Worm (Caenorhabditis elegans) whole organism, late embryonic: ENCODE results near the gene F58E2.2.
A peak's percentile ranks its signal among the peaks of the same experiment; 100 is the strongest.

Experiments used
- C08G9.2 ChIP-seq: sonication (generic microtip); optimal IDR thresholded peaks from 2 replicates; lab custom pipeline; 2016; ENCODE audit warnings: mild to moderate bottlenecking, missing genetic modification characterization, moderate library complexity, missing compliant biosample characterization
- F13H6.1 ChIP-seq: sonication (generic microtip); optimal IDR thresholded peaks from 2 replicates; lab custom pipeline; 2016; ENCODE audit warnings: missing genetic modification characterization, missing compliant biosample characterization
- K02D7.2 ChIP-seq: sonication (generic microtip); optimal IDR thresholded peaks from 2 replicates; lab custom pipeline; 2017; ENCODE audit warnings: mild to moderate bottlenecking, missing genetic modification characterization, missing compliant biosample characterization
- K09A11.1 ChIP-seq: sonication (generic microtip); optimal IDR thresholded peaks from 2 replicates; lab custom pipeline; 2017; ENCODE audit warnings: antibody characterized with exemption, mild to moderate bottlenecking, missing genetic modification characterization, missing compliant biosample characterization; ENCODE audit not compliant: insufficient read depth
- T23F11.4 ChIP-seq: fragments of 200-800 bp; sonication (Bioruptor generic); optimal IDR thresholded peaks from 2 replicates; lab custom pipeline; 2018; ENCODE audit warnings: mild to moderate bottlenecking, missing genetic modification characterization, missing compliant biosample characterization
- Y22D7AL.16 ChIP-seq: sonication (generic microtip); optimal IDR thresholded peaks from 2 replicates; lab custom pipeline; 2016; ENCODE audit warnings: missing genetic modification characterization, missing compliant biosample characterization
- ahr-1 ChIP-seq: sonication (generic microtip); optimal IDR thresholded peaks from 2 replicates; lab custom pipeline; 2016; ENCODE audit warnings: missing genetic modification characterization, missing compliant biosample characterization
- ama-1 ChIP-seq: fragments of 150-350 bp; optimal IDR thresholded peaks from 2 replicates; lab custom pipeline; 2014
- ceh-18 ChIP-seq: sonication (generic microtip); optimal IDR thresholded peaks from 2 replicates; lab custom pipeline; 2016; ENCODE audit warnings: missing genetic modification characterization, missing compliant biosample characterization
- ceh-22 ChIP-seq: sonication (generic microtip); optimal IDR thresholded peaks from 2 replicates; lab custom pipeline; 2017; ENCODE audit warnings: missing biosample characterization, missing genetic modification characterization
- ceh-45 ChIP-seq: fragments of 200-800 bp; sonication (Bioruptor generic); IDR thresholded peaks from 2 replicates; pipeline ENCODE4 v1.3.6; 2022; ENCODE audit warnings: missing genetic modification reagents, missing genetic modification characterization, missing compliant biosample characterization
- ceh-48 ChIP-seq: sonication (generic microtip); optimal IDR thresholded peaks from 2 replicates; lab custom pipeline; 2016; ENCODE audit warnings: missing genetic modification characterization, inconsistent platforms, missing compliant biosample characterization
- ceh-6 ChIP-seq: fragments of 200-800 bp; sonication (Bioruptor generic); optimal IDR thresholded peaks from 2 replicates; lab custom pipeline; 2018; ENCODE audit warnings: mild to moderate bottlenecking, missing genetic modification characterization, missing compliant biosample characterization
- ceh-9 ChIP-seq: sonication (generic microtip); optimal IDR thresholded peaks from 2 replicates; lab custom pipeline; 2016; ENCODE audit warnings: mild to moderate bottlenecking, missing genetic modification characterization, inconsistent platforms, missing compliant biosample characterization
- dve-1 ChIP-seq: sonication (generic microtip); optimal IDR thresholded peaks from 2 replicates; lab custom pipeline; 2017; ENCODE audit warnings: antibody characterized with exemption, mild to moderate bottlenecking, missing genetic modification characterization, missing compliant biosample characterization
- elt-2 ChIP-seq: sonication (generic microtip); optimal IDR thresholded peaks from 2 replicates; lab custom pipeline; 2016; ENCODE audit warnings: missing genetic modification reagents, missing genetic modification characterization, missing compliant biosample characterization
- ets-4 ChIP-seq: sonication (generic microtip); optimal IDR thresholded peaks from 2 replicates; lab custom pipeline; 2016; ENCODE audit warnings: missing genetic modification characterization, missing compliant biosample characterization
- eyg-1 ChIP-seq: sonication (generic microtip); optimal IDR thresholded peaks from 2 replicates; lab custom pipeline; 2016; ENCODE audit warnings: missing genotype, missing genetic modification characterization, missing compliant biosample characterization
- fax-1 ChIP-seq: sonication (generic microtip); optimal IDR thresholded peaks from 2 replicates; lab custom pipeline; 2016; ENCODE audit warnings: missing genotype, missing genetic modification characterization, missing compliant biosample characterization
- fkh-6 ChIP-seq: sonication (generic microtip); optimal IDR thresholded peaks from 2 replicates; lab custom pipeline; 2016; ENCODE audit warnings: missing genetic modification characterization, missing compliant biosample characterization
- gmeb-2 ChIP-seq: sonication (generic microtip); optimal IDR thresholded peaks from 2 replicates; lab custom pipeline; 2016; ENCODE audit warnings: missing genetic modification characterization, inconsistent platforms, missing compliant biosample characterization
- hlh-13 ChIP-seq: fragments of 200-800 bp; sonication (Bioruptor generic); optimal IDR thresholded peaks from 2 replicates; lab custom pipeline; 2018; ENCODE audit warnings: mild to moderate bottlenecking, missing genetic modification characterization, missing compliant biosample characterization
- hlh-15 ChIP-seq: sonication (generic microtip); optimal IDR thresholded peaks from 2 replicates; lab custom pipeline; 2016; ENCODE audit warnings: missing genetic modification characterization, missing compliant biosample characterization
- lim-6 ChIP-seq: sonication (generic microtip); optimal IDR thresholded peaks from 2 replicates; lab custom pipeline; 2016; ENCODE audit warnings: missing genetic modification characterization, missing compliant biosample characterization
- lin-11 ChIP-seq: fragments of 200-800 bp; sonication (Bioruptor generic); optimal IDR thresholded peaks from 2 replicates; lab custom pipeline; 2018; ENCODE audit warnings: mild to moderate bottlenecking, missing genetic modification characterization, missing compliant biosample characterization
- madf-2 ChIP-seq: sonication (generic microtip); optimal IDR thresholded peaks from 2 replicates; lab custom pipeline; 2017; ENCODE audit warnings: missing genetic modification characterization, missing compliant biosample characterization
- mec-3 ChIP-seq: sonication (generic microtip); optimal IDR thresholded peaks from 2 replicates; lab custom pipeline; 2016; ENCODE audit warnings: borderline replicate concordance, missing genetic modification characterization, missing compliant biosample characterization
- nfya-1 ChIP-seq: sonication (generic microtip); optimal IDR thresholded peaks from 2 replicates; lab custom pipeline; 2017; ENCODE audit warnings: missing genetic modification characterization, mild to moderate bottlenecking, missing compliant biosample characterization, antibody characterized with exemption, moderate library complexity
- npax-4 ChIP-seq: sonication (generic microtip); optimal IDR thresholded peaks from 2 replicates; lab custom pipeline; 2016; ENCODE audit warnings: missing genetic modification characterization, missing compliant biosample characterization
- pag-3 ChIP-seq: sonication (generic microtip); optimal IDR thresholded peaks from 2 replicates; lab custom pipeline; 2016; ENCODE audit warnings: missing compliant biosample characterization, missing genetic modification characterization, borderline replicate concordance
- ref-2 ChIP-seq: sonication (generic microtip); optimal IDR thresholded peaks from 2 replicates; lab custom pipeline; 2016; ENCODE audit warnings: missing genetic modification characterization, missing compliant biosample characterization
- rnt-1 ChIP-seq: sonication (generic microtip); optimal IDR thresholded peaks from 2 replicates; lab custom pipeline; 2016; ENCODE audit warnings: missing genetic modification characterization, missing compliant biosample characterization
- sox-2 ChIP-seq: fragments of 200-800 bp; sonication (Bioruptor generic); IDR thresholded peaks from 2 replicates; pipeline ENCODE4 v1.3.6; 2022; ENCODE audit warnings: missing genetic modification reagents, missing genetic modification characterization, missing compliant biosample characterization
- sox-4 ChIP-seq: sonication (generic microtip); optimal IDR thresholded peaks from 2 replicates; lab custom pipeline; 2017; ENCODE audit warnings: mild to moderate bottlenecking, missing genetic modification characterization, inconsistent platforms, missing compliant biosample characterization
- syd-9 ChIP-seq: sonication (generic microtip); optimal IDR thresholded peaks from 2 replicates; lab custom pipeline; 2016; ENCODE audit warnings: mild to moderate bottlenecking, missing genetic modification characterization, moderate library complexity, missing compliant biosample characterization
- tbx-2 ChIP-seq: sonication (generic microtip); optimal IDR thresholded peaks from 2 replicates; lab custom pipeline; 2016; ENCODE audit warnings: missing genetic modification characterization, missing compliant biosample characterization
- tbx-7 ChIP-seq: sonication (generic microtip); optimal IDR thresholded peaks from 2 replicates; lab custom pipeline; 2016; ENCODE audit warnings: missing genotype, missing genetic modification characterization, missing compliant biosample characterization
- unc-3 ChIP-seq, 2 experiments: fragments of 200-800 bp in 1 of 2; sonication (Bioruptor generic) in 1 of 2; sonication (generic microtip) in 1 of 2; conservative IDR thresholded peaks in 1 of 2; optimal IDR thresholded peaks in 1 of 2; 2 replicates each; pipeline versions ENCODE4 v1.3.6 to Lab custom; 2016 to 2022; ENCODE audit warnings: missing compliant biosample characterization in 2 of 2, missing genetic modification characterization in 2 of 2, missing genetic modification reagents in 1 of 2
- unc-42 ChIP-seq: sonication (generic microtip); optimal IDR thresholded peaks from 2 replicates; lab custom pipeline; 2016; ENCODE audit warnings: missing genotype, missing genetic modification characterization, missing compliant biosample characterization
- unc-55 ChIP-seq: sonication (generic microtip); optimal IDR thresholded peaks from 2 replicates; lab custom pipeline; 2017; ENCODE audit warnings: missing biosample characterization, missing genetic modification reagents, missing genetic modification characterization
- unc-86 ChIP-seq: sonication (generic microtip); optimal IDR thresholded peaks from 2 replicates; lab custom pipeline; 2016; ENCODE audit warnings: missing genetic modification characterization, missing compliant biosample characterization

The F58E2.2 gene

DNA sequence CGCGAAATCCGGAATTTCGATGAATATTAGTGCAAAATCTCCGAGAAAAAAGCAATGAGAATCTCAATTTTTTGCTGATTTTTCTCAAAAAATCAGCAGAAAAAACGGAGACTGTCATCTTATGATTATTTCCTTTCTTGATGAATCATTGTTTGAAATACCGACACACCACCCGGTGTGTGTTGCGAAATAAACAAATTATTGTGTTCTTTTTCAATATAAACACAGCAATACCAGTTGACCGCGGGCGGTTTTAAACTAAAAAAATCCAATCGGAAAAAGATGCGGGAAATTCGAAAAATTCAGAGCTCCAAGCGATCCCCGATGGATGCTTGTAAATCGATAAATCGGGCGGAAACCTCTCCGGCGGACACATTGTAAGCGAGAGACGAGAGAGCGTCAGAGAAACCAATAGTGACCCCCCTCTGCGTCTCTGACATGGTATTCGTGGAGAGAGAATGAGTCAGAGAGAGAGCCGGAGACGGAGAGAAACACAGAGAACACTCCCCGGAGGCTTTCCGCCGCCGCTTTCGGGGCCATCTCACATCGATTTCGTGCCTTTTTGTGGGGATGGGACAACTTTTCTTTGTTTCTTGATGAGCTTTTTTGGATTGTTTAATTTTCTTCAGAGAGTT, 45.7 kb downstream of the F58E2.2 start (continued):
- TF ChIP-seq tbx-2 (tag; lab: Kevin White, UChicago) (peak; percentile 33), rnt-1 (tag; lab: Kevin White, UChicago) (no peak), nfya-1 (tag; lab: Kevin White, UChicago) (peak; percentile 79), unc-86 (no peak), Y22D7AL.16 (tag; lab: Kevin White, UChicago) (no peak), K02D7.2 (no peak), fkh-6 (no peak), npax-4 (tag; lab: Kevin White, UChicago) (no peak), sox-2 (GFP tag; lab: Robert Waterston, UW) (no peak), ceh-9 (tag; lab: Kevin White, UChicago) (no peak), sox-4 (tag; lab: Kevin White, UChicago) (no peak), unc-55 (GFP tag; lab: Kevin White, UChicago) (peak; percentile 87), ahr-1 (tag; lab: Kevin White, UChicago) (no peak), elt-2 (tag; lab: Kevin White, UChicago) (peak; percentile 0), ama-1 (lab: Kevin White, UChicago) (no peak), hlh-15 (no peak), T23F11.4 (GFP tag; lab: Kevin White, UChicago) (no peak), lin-11 (no peak), C08G9.2 (no peak), unc-42 (tag; lab: Kevin White, UChicago) (peak; percentile 14), tbx-7 (tag; lab: Kevin White, UChicago) (no peak), ref-2 (tag; lab: Kevin White, UChicago) (peak; percentile 33), ceh-18 (tag; lab: Kevin White, UChicago) (peak; percentile 23)

DNA sequence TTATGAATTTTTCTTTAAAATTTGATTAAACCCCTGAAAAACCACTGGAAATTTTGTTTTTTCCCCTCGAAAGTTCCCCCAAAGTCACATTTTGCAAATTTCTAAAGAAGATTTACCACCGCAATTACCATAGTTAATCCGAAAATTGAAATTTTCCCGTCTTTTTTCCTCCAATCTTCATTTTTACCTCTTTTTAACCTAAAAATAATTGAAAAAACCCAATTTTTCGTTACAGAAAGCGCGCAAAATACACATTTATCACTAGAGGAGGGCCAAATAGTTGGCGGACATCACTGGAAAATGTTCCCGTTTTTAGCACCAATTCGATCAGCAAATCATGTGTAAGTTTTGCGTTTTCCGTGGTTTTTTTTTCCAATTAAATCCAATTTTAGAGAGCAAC, 46.7 kb downstream of the F58E2.2 start, which contains the start of gene unc-33:
TSS of gene unc-33 (plus strand) at position 301 of the 400 bp plus-strand sequence.
- TF ChIP-seq K09A11.1 (tag; lab: Kevin White, UChicago) (no peak), lim-6 (tag; lab: Kevin White, UChicago) (no peak), pag-3 (tag; lab: Kevin White, UChicago) (no peak), dve-1 (tag; lab: Kevin White, UChicago) (no peak), gmeb-2 (tag; lab: Kevin White, UChicago) (no peak), F13H6.1 (tag; lab: Kevin White, UChicago) (no peak), ceh-48 (tag; lab: Kevin White, UChicago) (no peak), sox-4 (tag; lab: Kevin White, UChicago) (no peak), ahr-1 (tag; lab: Kevin White, UChicago) (no peak), mec-3 (tag; lab: Kevin White, UChicago) (no peak)

DNA sequence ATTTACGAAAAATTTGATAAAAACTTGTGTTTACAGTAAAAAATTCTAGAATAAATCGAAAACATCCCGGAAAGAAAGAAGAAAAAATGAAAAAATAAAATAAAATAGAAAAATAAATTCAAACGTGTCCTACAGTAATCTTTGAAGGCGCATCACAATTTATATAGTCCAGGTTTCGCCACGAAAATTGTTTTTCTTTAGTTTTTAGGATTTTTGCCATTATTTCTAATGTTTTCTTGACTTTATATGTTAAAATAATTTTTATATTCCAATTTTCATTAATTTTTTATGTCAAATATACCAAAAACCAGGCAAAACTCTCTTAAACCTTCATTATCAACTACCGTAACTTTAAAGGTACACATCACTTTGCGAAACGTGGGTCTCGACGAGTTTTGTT, 47.7 kb downstream of the F58E2.2 start:
- no peak for TF ChIP-seq dve-1 (tag; lab: Kevin White, UChicago)
- TF ChIP-seq unc-3 (GFP tag; conservative IDR thresholded peaks at IDR 0.05; lab: Robert Waterston, UW) = no peak
- TF ChIP-seq unc-3 (tag; optimal IDR thresholded peaks at IDR 0.05; lab: Kevin White, UChicago) = no peak
- TF ChIP-seq hlh-13 = no peak
- no peak for TF ChIP-seq tbx-2 (tag; lab: Kevin White, UChicago)
- TF ChIP-seq eyg-1 (tag; lab: Kevin White, UChicago) = no peak
- TF ChIP-seq unc-86 = no peak
- no peak for TF ChIP-seq syd-9 (tag; lab: Kevin White, UChicago)
- TF ChIP-seq ets-4 (tag; lab: Kevin White, UChicago) = no peak
- no peak for TF ChIP-seq mec-3 (tag; lab: Kevin White, UChicago)
- no peak for TF ChIP-seq ceh-22 (tag; lab: Kevin White, UChicago)
- TF ChIP-seq C08G9.2 = no peak
- no peak for TF ChIP-seq ahr-1 (tag; lab: Kevin White, UChicago)
- TF ChIP-seq ama-1 (lab: Kevin White, UChicago) = no peak
- no peak for TF ChIP-seq fax-1 (tag; lab: Kevin White, UChicago)
- TF ChIP-seq ceh-6 (GFP tag; lab: Kevin White, UChicago) = no peak
- no peak for TF ChIP-seq npax-4 (tag; lab: Kevin White, UChicago)
- TF ChIP-seq ceh-45 (GFP tag; lab: Robert Waterston, UW) = no peak
- TF ChIP-seq gmeb-2 (tag; lab: Kevin White, UChicago) = no peak
- TF ChIP-seq madf-2 (tag; lab: Kevin White, UChicago) = no peak
- TF ChIP-seq K02D7.2 = no peak
